Fruit fly (Drosophila melanogaster): ENCODE results near the gene tay.

Gene tay

DNA sequence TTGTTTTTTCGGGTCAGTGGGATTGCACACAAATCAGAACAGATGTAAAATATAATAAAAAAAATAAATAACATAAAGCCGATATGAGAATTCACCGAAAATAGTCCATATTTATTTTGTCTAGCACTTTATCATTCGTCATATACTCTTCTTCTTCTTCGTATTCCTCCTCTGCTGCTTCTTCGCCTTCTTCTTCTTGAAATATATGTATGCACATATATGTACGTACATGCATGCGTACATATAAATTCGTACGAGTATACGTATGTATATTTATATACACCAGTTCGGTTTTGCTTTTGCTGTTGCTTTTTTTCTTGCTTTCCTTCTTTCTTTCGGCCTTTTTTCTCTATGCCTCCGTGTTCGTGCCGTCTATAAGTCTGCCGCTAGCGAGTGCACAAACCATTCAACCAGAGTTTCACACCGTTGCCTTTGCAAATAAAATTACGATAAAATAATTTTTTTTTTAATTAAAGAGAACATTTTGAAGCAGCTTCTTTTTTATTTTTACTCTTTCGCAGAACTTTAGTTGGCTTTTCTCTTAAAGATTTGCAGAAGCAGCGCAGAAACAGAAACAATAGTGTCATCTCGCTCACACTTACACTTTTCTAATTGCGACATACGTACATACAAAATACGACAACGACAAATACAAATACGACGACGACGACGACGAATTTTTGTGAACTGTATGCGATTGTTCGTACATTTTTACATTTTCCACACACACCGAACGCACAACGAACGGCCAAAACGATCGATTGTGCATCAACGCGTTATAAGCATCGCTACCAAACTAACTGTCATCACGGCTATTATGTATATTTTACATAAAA lies 482 bp downstream of the tay start (continued):
- TF ChIP-seq CG6854 (GFP tag; optimal IDR thresholded peaks at IDR 0.05) (peak; percentile 89), svp (GFP tag) (no peak), CG1621 (tag; optimal IDR thresholded peaks at IDR 0.05) (peak; percentile 94), Sox102F (GFP tag; optimal IDR thresholded peaks at IDR 0.05) (no peak), Eip93F (GFP tag; optimal IDR thresholded peaks at IDR 0.05) (peak; percentile 79), CG6276 (GFP tag; optimal IDR thresholded peaks at IDR 0.05) (peak; percentile 97), CG34406 (GFP tag; optimal IDR thresholded peaks at IDR 0.05) (peak; percentile 74), CG6792 (GFP tag; optimal IDR thresholded peaks at IDR 0.05) (peak; percentile 39), Lpt (GFP tag; optimal IDR thresholded peaks at IDR 0.05) (peak; percentile 91)

DNA sequence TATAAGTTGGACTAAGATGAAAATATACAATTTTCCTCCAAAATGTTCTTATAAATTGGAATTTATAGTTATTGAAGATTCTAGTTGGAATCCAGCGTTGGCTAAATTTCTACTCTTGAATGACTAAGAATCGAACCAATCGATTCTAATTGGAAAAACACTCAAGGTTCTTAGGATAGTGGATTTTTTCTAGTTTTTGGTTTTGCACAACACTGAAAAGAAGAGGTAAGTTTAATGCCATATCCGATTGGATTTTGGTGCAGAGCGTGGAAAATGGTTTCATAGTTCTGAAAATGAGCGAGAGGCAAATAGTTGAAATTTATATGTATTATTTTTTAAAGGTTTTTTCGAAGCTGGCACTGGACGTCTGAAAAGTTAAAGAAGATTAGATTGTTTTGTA lies 11.5 kb downstream of the tay start:
- no peak for TF ChIP-seq Hr38 (GFP tag; optimal IDR thresholded peaks at IDR 0.05)

DNA sequence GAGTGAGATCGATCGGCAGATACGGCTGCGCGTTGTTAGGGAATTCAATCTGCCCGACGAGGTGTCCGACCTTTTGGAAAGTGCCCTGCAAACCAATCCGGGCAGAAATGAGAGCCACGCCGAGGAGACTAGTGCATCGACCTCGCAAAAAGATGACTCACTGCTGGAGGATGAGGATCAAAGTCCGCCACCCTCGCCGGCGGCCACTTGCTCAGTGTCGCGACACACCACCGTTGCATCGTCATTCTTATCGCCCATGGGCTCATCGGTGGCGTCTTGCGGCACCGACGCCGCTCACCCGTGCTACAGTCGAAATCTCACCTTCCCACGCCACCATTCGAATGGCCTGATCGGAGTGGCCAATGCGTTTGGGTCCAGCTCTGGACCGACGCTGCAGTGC lies 12.7 kb downstream of the tay start:
- TF ChIP-seq Lpt (GFP tag; optimal IDR thresholded peaks at IDR 0.05) (no peak), net (GFP tag; optimal IDR thresholded peaks at IDR 0.05) (no peak), svp (GFP tag) (peak; percentile 94)

- no peak for TF ChIP-seq dsx (GFP tag; optimal IDR thresholded peaks at IDR 0.05; ENCODE audit: poor library complexity, severe bottlenecking)
- TF ChIP-seq CG8632 (GFP tag; optimal IDR thresholded peaks at IDR 0.05) = no peak
- TF ChIP-seq esn (GFP tag; optimal IDR thresholded peaks at IDR 0.05) = peak; percentile 9
- TF ChIP-seq CG34406 (GFP tag; optimal IDR thresholded peaks at IDR 0.05) = no peak
- TF ChIP-seq Eip78C (GFP tag) = peak; percentile 80
- no peak for TF ChIP-seq svp (GFP tag)
- no peak for TF ChIP-seq CG6276 (GFP tag; optimal IDR thresholded peaks at IDR 0.05)
- TF ChIP-seq CG3032 (tag; optimal IDR thresholded peaks at IDR 0.05) = no peak
- TF ChIP-seq CG6854 (GFP tag; optimal IDR thresholded peaks at IDR 0.05) = peak; percentile 34
- TF ChIP-seq topi (GFP tag; optimal IDR thresholded peaks at IDR 0.05) = no peak
- no peak for TF ChIP-seq Gug (GFP tag; IDR thresholded peaks at IDR 0.05)
- TF ChIP-seq Hr39 (GFP tag; optimal IDR thresholded peaks at IDR 0.05) = no peak
- no peak for TF ChIP-seq lz (GFP tag; optimal IDR thresholded peaks at IDR 0.05)
- TF ChIP-seq fkh (GFP tag; optimal IDR thresholded peaks at IDR 0.05) = peak; percentile 84
- no peak for TF ChIP-seq net (GFP tag; optimal IDR thresholded peaks at IDR 0.05)
- TF ChIP-seq CG6792 (GFP tag; optimal IDR thresholded peaks at IDR 0.05) = no peak
- TF ChIP-seq acj6 (GFP tag; optimal IDR thresholded peaks at IDR 0.05) = no peak
- no peak for TF ChIP-seq Ets96B (tag; optimal IDR thresholded peaks at IDR 0.05)
- no peak for TF ChIP-seq CG16779 (tag; optimal IDR thresholded peaks at IDR 0.05)
- TF ChIP-seq CG15336 (GFP tag; IDR thresholded peaks at IDR 0.05) = 0 out of 2 replicates have a peak, but pooled peaks have one; percentile 10
- no peak for TF ChIP-seq CG11294 (GFP tag; IDR thresholded peaks at IDR 0.05)
- no peak for TF ChIP-seq Sox14 (GFP tag; optimal IDR thresholded peaks at IDR 0.05)
- no peak for TF ChIP-seq fd59A (GFP tag; optimal IDR thresholded peaks at IDR 0.05)
- no peak for TF ChIP-seq Blimp-1 (GFP tag; optimal IDR thresholded peaks at IDR 0.05)
- TF ChIP-seq CG11762 (GFP tag; optimal IDR thresholded peaks at IDR 0.05; ENCODE audit: insufficient read depth) = no peak
Observed at dm6 chrX:15870777-15871757, 16.0 kb downstream of the tay start.

dm6 chrX:15869843-15870242 lies 17.3 kb downstream of the tay start, which contains the start of gene CG16952:
Gene CG16952 (plus strand): TSS chrX:15870183.
- TF ChIP-seq CG10631 (GFP tag; optimal IDR thresholded peaks at IDR 0.05) = no peak
- TF ChIP-seq fkh (GFP tag; optimal IDR thresholded peaks at IDR 0.05) = peak; percentile 49
- TF ChIP-seq CG8319 (GFP tag; optimal IDR thresholded peaks at IDR 0.05) = no peak
- TF ChIP-seq svp (GFP tag) = peak; percentile 81
- TF ChIP-seq vri (GFP tag; optimal IDR thresholded peaks at IDR 0.05) = peak; percentile 29
- peak; percentile 17 for TF ChIP-seq CG31627 (GFP tag; optimal IDR thresholded peaks at IDR 0.05)
- TF ChIP-seq Sox14 (GFP tag; optimal IDR thresholded peaks at IDR 0.05) = peak; percentile 32
- no peak for TF ChIP-seq Eip93F (GFP tag; optimal IDR thresholded peaks at IDR 0.05)
- TF ChIP-seq topi (GFP tag; optimal IDR thresholded peaks at IDR 0.05) = peak; percentile 0
- TF ChIP-seq fd85E (GFP tag; optimal IDR thresholded peaks at IDR 0.05) = no peak
- no peak for TF ChIP-seq dsx (GFP tag; optimal IDR thresholded peaks at IDR 0.05; ENCODE audit: poor library complexity, severe bottlenecking)

Measured in whole organism, prepupa.